Fruit fly (Drosophila melanogaster) S2 (cell line): ENCODE results near the gene CG11470.

Experiments used
- CG8478 ChIP-seq: fragments of >200 bp; optimal IDR thresholded peaks from 2 replicates; lab custom pipeline; 2018
- CTCF ChIP-seq, 2 experiments: fragments of >200 bp; optimal IDR thresholded peaks; 2 replicates each; lab custom pipeline; 2018

DNA sequence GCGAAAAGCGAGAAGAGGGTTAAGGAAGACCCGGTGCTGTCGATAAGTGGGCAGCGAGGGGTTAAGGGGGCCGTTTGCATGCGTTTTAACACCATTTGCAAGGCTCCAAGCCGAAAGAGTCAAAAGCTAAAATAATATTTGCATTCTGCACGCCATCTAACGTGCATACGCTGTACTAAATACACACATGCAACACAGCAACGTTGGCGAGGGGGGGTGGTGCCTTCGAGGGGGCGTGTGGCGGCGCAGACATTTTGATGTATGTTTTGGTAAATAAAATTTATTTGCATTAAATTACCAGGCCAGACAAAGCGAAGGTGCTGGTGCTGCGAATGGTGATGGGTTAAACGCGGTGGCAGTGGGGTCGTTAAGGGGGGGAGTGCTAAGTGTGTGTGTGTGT lies 29.1 kb downstream of the CG11470 start:
- TF ChIP-seq CG8478 (lab: Kevin White, UChicago), result no peak
- TF ChIP-seq CTCF (optimal IDR thresholded peaks at IDR 0.05; lab: Kevin White, UChicago), result peak; percentile 58 to 72
